Worm (Caenorhabditis elegans): ENCODE measurements around the gene Y37H2A.13.

Gene Y37H2A.13

DNA sequence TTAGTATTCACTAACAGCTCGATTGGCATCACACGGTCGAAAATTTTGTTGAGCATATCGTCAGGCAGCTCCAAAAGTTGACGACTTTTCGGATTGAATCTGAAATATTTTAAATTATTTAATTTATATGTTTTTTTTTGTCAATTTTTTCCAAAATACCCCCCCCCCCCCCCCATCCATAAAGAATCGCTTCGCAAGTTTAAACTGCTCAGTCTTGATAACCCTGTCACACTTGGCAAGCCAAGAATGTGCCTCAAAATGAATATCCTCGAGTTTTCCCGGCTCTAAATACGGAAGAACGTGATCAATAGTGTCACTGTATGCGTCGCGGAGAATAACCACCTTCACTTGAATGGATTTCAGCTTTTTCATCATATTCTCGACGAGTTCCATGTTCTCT is 9.5 kb upstream of the Y37H2A.13 start, which contains the start of gene Y37H2A.18:
Y37H2A.18 (minus strand) TSS at position 101 of the 400 bp plus-strand sequence.
- TF ChIP-seq ceh-43 (GFP tag; optimal IDR thresholded peaks at IDR 0.05) (no peak), pha-4 (tag; optimal IDR thresholded peaks at IDR 0.05) (no peak), ztf-11 (tag; optimal IDR thresholded peaks at IDR 0.05) (no peak), unc-120 (tag; optimal IDR thresholded peaks at IDR 0.05; ENCODE audit: poor library complexity, severe bottlenecking) (no peak), unc-39 (tag; optimal IDR thresholded peaks at IDR 0.05) (no peak), ham-2 (GFP tag; optimal IDR thresholded peaks at IDR 0.05) (no peak), drap-1 (GFP tag; optimal IDR thresholded peaks at IDR 0.05) (no peak), mab-5 (tag; optimal IDR thresholded peaks at IDR 0.05) (no peak), sptf-1 (tag; optimal IDR thresholded peaks at IDR 0.05) (no peak)

ce11 chrV:18134378-18134777 is 8.3 kb upstream of the Y37H2A.13 start, which contains the start of gene Y37H2A.7:
TSS of gene Y37H2A.7 (minus strand) at chrV:18134478.
- no peak for TF ChIP-seq flh-1 (GFP tag; optimal IDR thresholded peaks at IDR 0.05)
- TF ChIP-seq ceh-39 (tag; optimal IDR thresholded peaks at IDR 0.05), result no peak
- no peak for TF ChIP-seq blmp-1 (tag; optimal IDR thresholded peaks at IDR 0.05)
- TF ChIP-seq elt-3 (tag; optimal IDR thresholded peaks at IDR 0.05), result no peak
- TF ChIP-seq nhr-2 (tag; optimal IDR thresholded peaks at IDR 0.05), result no peak
- no peak for TF ChIP-seq nhr-76 (tag; optimal IDR thresholded peaks at IDR 0.05)
- no peak for TF ChIP-seq drap-1 (GFP tag; optimal IDR thresholded peaks at IDR 0.05)
- no peak for TF ChIP-seq ceh-83 (GFP tag; optimal IDR thresholded peaks at IDR 0.05)
- no peak for TF ChIP-seq snpc-4 (tag; optimal IDR thresholded peaks at IDR 0.05)
- TF ChIP-seq lin-32 (GFP tag; optimal IDR thresholded peaks at IDR 0.05), result no peak

DNA sequence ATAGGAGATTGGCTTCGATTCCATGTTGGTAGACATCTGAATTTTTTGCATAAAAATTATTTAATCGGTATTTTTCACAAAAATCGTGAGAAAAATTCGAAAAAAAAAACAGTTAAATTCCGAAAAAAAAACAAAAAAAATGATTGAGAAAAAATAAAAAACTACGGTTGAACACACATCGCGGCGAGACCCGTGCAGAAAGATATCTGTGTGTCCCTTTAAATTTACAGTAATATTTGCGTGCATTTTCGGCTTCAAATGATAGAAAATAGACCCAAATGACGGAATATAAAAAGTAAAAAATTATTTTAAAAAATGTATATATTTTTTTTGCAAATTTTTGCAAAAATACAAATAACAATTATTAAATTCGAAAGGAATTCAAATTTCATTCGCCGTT is 5.0 kb upstream of the Y37H2A.13 start:
- TF ChIP-seq sptf-1 (tag; optimal IDR thresholded peaks at IDR 0.05) (no peak), nhr-2 (tag; optimal IDR thresholded peaks at IDR 0.05) (no peak), nhr-28 (tag; optimal IDR thresholded peaks at IDR 0.05) (no peak), ces-1 (GFP tag; optimal IDR thresholded peaks at IDR 0.05) (no peak), pha-4 (tag; optimal IDR thresholded peaks at IDR 0.05) (no peak), elt-1 (tag; optimal IDR thresholded peaks at IDR 0.05; ENCODE audit: borderline replicate concordance, insufficient read depth) (no peak), lsy-2 (tag; optimal IDR thresholded peaks at IDR 0.05) (no peak), nhr-237 (tag; optimal IDR thresholded peaks at IDR 0.05) (no peak), ham-2 (GFP tag; optimal IDR thresholded peaks at IDR 0.05) (no peak), tbx-8 (GFP tag; optimal IDR thresholded peaks at IDR 0.05) (no peak), flh-1 (GFP tag; optimal IDR thresholded peaks at IDR 0.05) (no peak), sem-2 (GFP tag; optimal IDR thresholded peaks at IDR 0.05) (no peak), lin-32 (GFP tag; optimal IDR thresholded peaks at IDR 0.05) (no peak), mab-5 (tag; optimal IDR thresholded peaks at IDR 0.05) (no peak), snpc-4 (tag; optimal IDR thresholded peaks at IDR 0.05) (no peak), elt-3 (tag; optimal IDR thresholded peaks at IDR 0.05) (no peak), nhr-76 (tag; optimal IDR thresholded peaks at IDR 0.05) (no peak)

ce11 chrV:18138695-18139094 is 4.0 kb upstream of the Y37H2A.13 start, which contains the start of gene Y37H2A.10:
TSS of gene Y37H2A.10 (plus strand) at chrV:18138995.
- TF ChIP-seq lin-13 (tag; optimal IDR thresholded peaks at IDR 0.05) (no peak), pha-4 (tag; optimal IDR thresholded peaks at IDR 0.05) (no peak), sptf-1 (tag; optimal IDR thresholded peaks at IDR 0.05) (no peak), mab-5 (tag; optimal IDR thresholded peaks at IDR 0.05) (no peak), mep-1 (tag; optimal IDR thresholded peaks at IDR 0.05) (no peak), zip-8 (tag; optimal IDR thresholded peaks at IDR 0.05) (no peak), nhr-2 (tag; optimal IDR thresholded peaks at IDR 0.05) (no peak), unc-120 (tag; optimal IDR thresholded peaks at IDR 0.05; ENCODE audit: poor library complexity, severe bottlenecking) (no peak), nhr-28 (tag; optimal IDR thresholded peaks at IDR 0.05) (no peak), nhr-12 (tag; optimal IDR thresholded peaks at IDR 0.05) (no peak), lsy-2 (tag; optimal IDR thresholded peaks at IDR 0.05) (no peak), tbx-8 (GFP tag; optimal IDR thresholded peaks at IDR 0.05) (no peak), mls-2 (tag; optimal IDR thresholded peaks at IDR 0.05) (no peak)

DNA sequence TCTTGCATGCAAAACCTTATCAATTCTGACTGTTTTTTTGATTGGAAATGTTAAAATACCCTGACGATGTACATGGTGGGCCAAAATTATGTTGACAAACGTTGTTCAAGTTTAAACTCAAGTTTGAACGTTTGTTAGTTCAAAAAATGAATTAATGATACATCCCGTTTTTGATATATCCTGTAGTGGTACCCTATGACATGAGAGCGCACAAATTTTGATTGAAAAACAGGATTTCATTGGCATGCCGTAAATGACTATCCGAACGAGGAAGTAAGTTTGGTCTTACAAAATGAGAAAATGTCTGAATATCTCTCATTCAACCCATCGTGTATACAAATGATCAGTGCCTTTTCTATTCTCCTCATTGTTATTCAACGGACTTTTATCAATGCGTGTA is 1.5 kb upstream of the Y37H2A.13 start, which contains the start of gene Y37H2A.11:
Y37H2A.11 (plus strand) TSS at position 301 of the 400 bp plus-strand sequence.
- TF ChIP-seq nhr-237 (tag; optimal IDR thresholded peaks at IDR 0.05), result no peak
- no peak for TF ChIP-seq nhr-2 (tag; optimal IDR thresholded peaks at IDR 0.05)
- TF ChIP-seq nhr-12 (tag; optimal IDR thresholded peaks at IDR 0.05), result no peak
- no peak for TF ChIP-seq lin-32 (GFP tag; optimal IDR thresholded peaks at IDR 0.05)
- TF ChIP-seq unc-120 (tag; optimal IDR thresholded peaks at IDR 0.05; ENCODE audit: poor library complexity, severe bottlenecking), result no peak
